Worm (Caenorhabditis elegans) whole organism, early embryonic: ENCODE measurements around the gene degl-2.

Source experiments
- ama-1 ChIP-seq: fragments of 150-350 bp; optimal IDR thresholded peaks from 2 replicates; lab custom pipeline; 2014
- flt-1 ChIP-seq: fragments of 200-800 bp; sonication (Bioruptor generic); IDR thresholded peaks from 2 replicates; pipeline ENCODE4 v1.3.6; 2022; ENCODE audit warnings: missing genetic modification characterization, missing compliant biosample characterization
- hmbx-1 ChIP-seq: sonication (generic microtip); optimal IDR thresholded peaks from 2 replicates; lab custom pipeline; 2016; ENCODE audit warnings: mild to moderate bottlenecking, missing genetic modification characterization, missing compliant biosample characterization
- hnd-1 ChIP-seq: sonication (generic microtip); optimal IDR thresholded peaks from 2 replicates; lab custom pipeline; 2016; ENCODE audit warnings: missing genetic modification characterization, missing compliant biosample characterization
- pes-1 ChIP-seq: fragments of 200-800 bp; sonication (Bioruptor generic); IDR thresholded peaks from 2 replicates; pipeline ENCODE4 v1.3.6; 2022; ENCODE audit warnings: missing genetic modification reagents, missing genetic modification characterization, missing compliant biosample characterization
- tra-4 ChIP-seq: sonication (generic microtip); optimal IDR thresholded peaks from 2 replicates; lab custom pipeline; 2017; ENCODE audit warnings: missing genetic modification characterization, missing compliant biosample characterization

- TF ChIP-seq hmbx-1 (tag; lab: Kevin White, UChicago) (no peak), ama-1 (no peak), flt-1 (GFP tag; lab: Robert Waterston, UW) (no peak), tra-4 (tag; lab: Kevin White, UChicago) (no peak), pes-1 (no peak), hnd-1 (no peak)
Observed at ce11 chrIV:9625829-9626228, 17.5 kb upstream of the degl-2 start.
